Worm (Caenorhabditis elegans): ENCODE data around the gene srg-9.

Gene srg-9

ce11 chrIII:6303114-6303647 lies 46.6 kb upstream of the srg-9 start, which contains the start of gene F47D12.9 (continued):
- TF ChIP-seq cey-2 (tag; optimal IDR thresholded peaks at IDR 0.05; ENCODE audit: borderline replicate concordance, insufficient read depth), result peak; percentile 11
- TF ChIP-seq mep-1 (tag; optimal IDR thresholded peaks at IDR 0.05), result peak; percentile 81
- peak; percentile 82 for TF ChIP-seq php-3 (GFP tag; IDR thresholded peaks at IDR 0.05)
- TF ChIP-seq spr-1 (tag; optimal IDR thresholded peaks at IDR 0.05), result no peak
- TF ChIP-seq ztf-7 (tag; optimal IDR thresholded peaks at IDR 0.05), result peak; percentile 4
- TF ChIP-seq Y105C5A.15 (GFP tag; IDR thresholded peaks at IDR 0.05), result 0 out of 2 replicates have a peak, but pooled peaks have one; percentile 7
- peak; percentile 45 for TF ChIP-seq pqm-1 (tag; optimal IDR thresholded peaks at IDR 0.05)
- TF ChIP-seq set-16 (GFP tag; IDR thresholded peaks at IDR 0.05), result peak; percentile 18; the same call in 1 of the 2 replicates
- TF ChIP-seq zip-11 (GFP tag; IDR thresholded peaks at IDR 0.05), result no peak
- peak; percentile 46 for TF ChIP-seq nhr-25 (tag; optimal IDR thresholded peaks at IDR 0.05; ENCODE audit: borderline replicate concordance, insufficient read depth)
- TF ChIP-seq Y5F2A.4 (GFP tag; optimal IDR thresholded peaks at IDR 0.05), result no peak
- TF ChIP-seq zfp-3 (GFP tag; conservative IDR thresholded peaks at IDR 0.05), result 0 out of 2 replicates have a peak, but pooled peaks have one; percentile 5
- TF ChIP-seq rbr-2 (tag; optimal IDR thresholded peaks at IDR 0.05), result peak; percentile 56
- TF ChIP-seq nhr-76 (tag; optimal IDR thresholded peaks at IDR 0.05), result no peak
- no peak for TF ChIP-seq lin-39 (tag; optimal IDR thresholded peaks at IDR 0.05)
- TF ChIP-seq nhr-28 (tag; optimal IDR thresholded peaks at IDR 0.05), result peak; percentile 84
- peak; percentile 72 for TF ChIP-seq ceh-20 (GFP tag; IDR thresholded peaks at IDR 0.05)
- TF ChIP-seq ZK337.2 (GFP tag; IDR thresholded peaks at IDR 0.05), result no peak
- TF ChIP-seq fos-1 (tag; optimal IDR thresholded peaks at IDR 0.05), result no peak
- TF ChIP-seq lir-3 (tag; optimal IDR thresholded peaks at IDR 0.05), result no peak
- peak; percentile 98 for TF ChIP-seq hlh-30 (tag; optimal IDR thresholded peaks at IDR 0.05; ENCODE audit: insufficient read depth)
- no peak for TF ChIP-seq duxl-1 (tag; optimal IDR thresholded peaks at IDR 0.05; ENCODE audit: poor library complexity)
- no peak for TF ChIP-seq nhr-41 (GFP tag; IDR thresholded peaks at IDR 0.05)
- TF ChIP-seq dve-1 (tag; optimal IDR thresholded peaks at IDR 0.05; ENCODE audit: insufficient read depth), result peak; percentile 83
- peak; percentile 28 for TF ChIP-seq nhr-77 (tag; optimal IDR thresholded peaks at IDR 0.05)
- no peak for TF ChIP-seq sdz-12 (GFP tag; optimal IDR thresholded peaks at IDR 0.05)

- TF ChIP-seq arid-1 (GFP tag; conservative IDR thresholded peaks at IDR 0.05) (no peak), mdt-29 (GFP tag; IDR thresholded peaks at IDR 0.05) (no peak), ama-1 (optimal IDR thresholded peaks at IDR 0.05) (peak; percentile 5), nhr-237 (tag; optimal IDR thresholded peaks at IDR 0.05) (no peak), aha-1 (tag) (peak; percentile 98), D1046.2 (GFP tag; IDR thresholded peaks at IDR 0.05) (no peak), hif-1 (tag; optimal IDR thresholded peaks at IDR 0.05) (no peak), aly-2 (tag; optimal IDR thresholded peaks at IDR 0.05) (no peak), sdz-12 (GFP tag; optimal IDR thresholded peaks at IDR 0.05) (no peak)
Measured at ce11 chrIII:6300297-6300696, 43.7 kb upstream of the srg-9 start.

ce11 chrIII:6298131-6298530 lies 41.6 kb upstream of the srg-9 start, which contains the start of gene F47D12.3:
TSS of gene F47D12.3 (plus strand) at chrIII:6298461.
- TF ChIP-seq mdt-29 (GFP tag; IDR thresholded peaks at IDR 0.05) (no peak), lsy-2 (tag; optimal IDR thresholded peaks at IDR 0.05) (no peak), F49E8.2 (tag; optimal IDR thresholded peaks at IDR 0.05; ENCODE audit: borderline replicate concordance) (no peak), unc-62 (GFP tag; optimal IDR thresholded peaks at IDR 0.05 in 1 of 2) (peak in 1 of 2 experiments; percentile 97), unc-62 (tag; optimal IDR thresholded peaks at IDR 0.05) (no peak), spr-3 (GFP tag; optimal IDR thresholded peaks at IDR 0.05) (no peak), fkh-10 (GFP tag; optimal IDR thresholded peaks at IDR 0.05) (no peak), ceh-20 (GFP tag; IDR thresholded peaks at IDR 0.05) (peak; percentile 18; the same call in 1 of the 2 replicates), T26A8.4 (GFP tag; IDR thresholded peaks at IDR 0.05) (no peak)

Measured in whole organism, L4 larva.